Worm (Caenorhabditis elegans) whole organism, L1 larva: Measurements from ENCODE around the gene spt-5.

Experiments
- C16A3.4 ChIP-seq: fragments of 150-350 bp; optimal IDR thresholded peaks from 2 replicates; lab custom pipeline; 2014; ENCODE audit warnings: missing biosample characterization, missing genetic modification characterization
- aha-1 ChIP-seq: fragments of 150-350 bp; optimal IDR thresholded peaks from 2 replicates; lab custom pipeline; 2014; ENCODE audit warnings: missing biosample characterization, missing genetic modification characterization
- aly-2 ChIP-seq: fragments of 150-350 bp; optimal IDR thresholded peaks from 2 replicates; lab custom pipeline; 2014; ENCODE audit warnings: missing biosample characterization, missing genetic modification characterization
- ama-1 ChIP-seq: fragments of 150-350 bp; optimal IDR thresholded peaks from 2 replicates; lab custom pipeline; 2014
- nhr-71 ChIP-seq: sonication (generic microtip); optimal IDR thresholded peaks from 2 replicates; lab custom pipeline; 2016; ENCODE audit warnings: mild to moderate bottlenecking, missing genetic modification characterization, moderate library complexity, missing compliant biosample characterization
- rnt-1 ChIP-seq: sonication (generic microtip); optimal IDR thresholded peaks from 2 replicates; lab custom pipeline; 2016; ENCODE audit warnings: mild to moderate bottlenecking, missing genetic modification characterization, moderate library complexity, missing compliant biosample characterization
- unc-130 ChIP-seq: fragments of 150-350 bp; optimal IDR thresholded peaks from 2 replicates; lab custom pipeline; 2017; ENCODE audit warnings: missing biosample characterization, missing genetic modification characterization, inconsistent platforms
- unc-62 ChIP-seq: fragments of 150-350 bp; optimal IDR thresholded peaks from 2 replicates; lab custom pipeline; 2014; ENCODE audit warnings: missing biosample characterization, missing genetic modification reagents, missing genetic modification characterization

DNA sequence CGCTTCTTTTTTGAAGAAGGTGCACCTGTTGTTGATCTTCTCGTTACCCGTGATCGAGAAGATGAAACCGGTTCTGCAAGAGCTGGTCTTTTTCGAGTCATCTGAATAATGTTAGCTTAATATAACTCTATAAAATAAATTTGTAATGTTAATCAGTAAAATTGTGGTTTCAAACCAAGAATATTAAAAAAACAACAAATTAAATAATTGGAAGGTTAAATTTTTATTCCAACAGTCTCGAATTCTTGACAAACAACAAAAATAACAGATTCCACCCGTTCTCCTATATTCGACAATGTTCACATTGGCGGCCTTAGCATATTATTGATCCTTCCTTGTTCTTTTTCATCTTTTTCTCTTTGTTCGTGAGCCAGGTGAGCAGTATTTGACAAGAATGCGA, 40.8 kb downstream of the spt-5 start, which contains the start of gene mig-32:
- TF ChIP-seq unc-130 (tag; lab: Kevin White, UChicago) (no peak), nhr-71 (tag; lab: Kevin White, UChicago) (no peak), aly-2 (tag; lab: Kevin White, UChicago) (no peak), C16A3.4 (tag; lab: Kevin White, UChicago) (no peak), unc-62 (GFP tag; lab: Kevin White, UChicago) (no peak), aha-1 (tag; lab: Kevin White, UChicago) (no peak), ama-1 (lab: Kevin White, UChicago) (no peak), rnt-1 (no peak)
